Worm (Caenorhabditis elegans) whole organism, L3 larva: ENCODE data around the gene str-209.

Experiments
- ZK546.5 ChIP-seq: sonication (generic microtip); optimal IDR thresholded peaks from 2 replicates; lab custom pipeline; 2017; ENCODE audit warnings: missing biosample characterization, missing genetic modification characterization
- aly-2 ChIP-seq: fragments of 150-350 bp; optimal IDR thresholded peaks from 2 replicates; lab custom pipeline; 2014; ENCODE audit warnings: missing biosample characterization, missing genetic modification characterization
- ama-1 ChIP-seq: fragments of 150-350 bp; optimal IDR thresholded peaks from 2 replicates; lab custom pipeline; 2018
- ceh-16 ChIP-seq: sonication (generic microtip); optimal IDR thresholded peaks from 2 replicates; lab custom pipeline; 2017; ENCODE audit warnings: missing biosample characterization, missing genetic modification characterization
- ceh-28 ChIP-seq: fragments of 150-350 bp; optimal IDR thresholded peaks from 2 replicates; lab custom pipeline; 2014; ENCODE audit warnings: missing biosample characterization, missing genetic modification reagents, missing genetic modification characterization
- ceh-82 ChIP-seq: fragments of 150-350 bp; optimal IDR thresholded peaks from 2 replicates; lab custom pipeline; 2014; ENCODE audit warnings: missing biosample characterization, missing genetic modification characterization
- ceh-9 ChIP-seq: sonication (generic microtip); optimal IDR thresholded peaks from 2 replicates; lab custom pipeline; 2018; ENCODE audit warnings: missing biosample characterization, missing genetic modification characterization
- daf-12 ChIP-seq: fragments of 150-350 bp; optimal IDR thresholded peaks from 2 replicates; lab custom pipeline; 2014; ENCODE audit warnings: missing biosample characterization, missing genetic modification reagents, missing genetic modification characterization
- elt-1 ChIP-seq: fragments of 150-350 bp; optimal IDR thresholded peaks from 2 replicates; lab custom pipeline; 2014; ENCODE audit warnings: missing biosample characterization, missing genetic modification characterization
- elt-3 ChIP-seq, 3 experiments: fragments of 150-350 bp in 1 of 3; sonication (generic microtip) in 2 of 3; optimal IDR thresholded peaks; 2 replicates in 2 of 3; 4 replicates in 1 of 3; lab custom pipeline; 2014 to 2017; ENCODE audit warnings: missing biosample characterization in 3 of 3, missing genetic modification characterization in 3 of 3
- eor-1 ChIP-seq, 2 experiments: fragments of 150-350 bp; optimal IDR thresholded peaks; 2 replicates each; lab custom pipeline; 2014 to 2018; ENCODE audit warnings: missing biosample characterization in 2 of 2, missing genetic modification characterization in 2 of 2
- fkh-10 ChIP-seq: sonication (generic microtip); optimal IDR thresholded peaks from 2 replicates; lab custom pipeline; 2017; ENCODE audit warnings: missing biosample characterization, missing genetic modification reagents, missing genetic modification characterization
- fkh-2 ChIP-seq: fragments of 150-350 bp; optimal IDR thresholded peaks from 2 replicates; lab custom pipeline; 2014; ENCODE audit warnings: missing biosample characterization, missing genetic modification reagents, missing genetic modification characterization
- fos-1 ChIP-seq: fragments of 150-350 bp; optimal IDR thresholded peaks from 2 replicates; lab custom pipeline; 2014; ENCODE audit warnings: missing biosample characterization, missing genetic modification characterization
- hmg-11 ChIP-seq: sonication (generic microtip); optimal IDR thresholded peaks from 2 replicates; lab custom pipeline; 2016; ENCODE audit warnings: missing genetic modification characterization, missing compliant biosample characterization
- lsy-12 ChIP-seq: sonication (generic microtip); optimal IDR thresholded peaks from 2 replicates; lab custom pipeline; 2016; ENCODE audit warnings: mild to moderate bottlenecking, missing genetic modification characterization, missing compliant biosample characterization
- nfya-1 ChIP-seq: sonication (generic microtip); optimal IDR thresholded peaks from 2 replicates; lab custom pipeline; 2017; ENCODE audit warnings: missing genetic modification characterization, mild to moderate bottlenecking, missing compliant biosample characterization, antibody characterized with exemption, moderate library complexity; ENCODE audit not compliant: insufficient read depth
- nhr-12 ChIP-seq: fragments of 150-350 bp; optimal IDR thresholded peaks from 2 replicates; lab custom pipeline; 2014; ENCODE audit warnings: missing biosample characterization, missing genetic modification characterization
- nhr-23 ChIP-seq: fragments of 150-350 bp; optimal IDR thresholded peaks from 2 replicates; lab custom pipeline; 2014; ENCODE audit warnings: missing biosample characterization, missing genetic modification reagents, missing genetic modification characterization
- nhr-237 ChIP-seq: fragments of 150-350 bp; optimal IDR thresholded peaks from 2 replicates; lab custom pipeline; 2014; ENCODE audit warnings: missing biosample characterization, missing genetic modification characterization
- nhr-25 ChIP-seq: sonication (generic microtip); optimal IDR thresholded peaks from 2 replicates; lab custom pipeline; 2017; ENCODE audit warnings: missing biosample characterization, missing genetic modification characterization
- nhr-28 ChIP-seq: fragments of 150-350 bp; optimal IDR thresholded peaks from 2 replicates; lab custom pipeline; 2014; ENCODE audit warnings: missing biosample characterization, missing genetic modification characterization
- nhr-43 ChIP-seq: sonication (generic microtip); optimal IDR thresholded peaks from 2 replicates; lab custom pipeline; 2016; ENCODE audit warnings: mild to moderate bottlenecking, missing genetic modification characterization, missing compliant biosample characterization; ENCODE audit not compliant: poor library complexity, severe bottlenecking
- nhr-67 ChIP-seq: fragments of 150-350 bp; optimal IDR thresholded peaks from 2 replicates; lab custom pipeline; 2014; ENCODE audit warnings: missing biosample characterization, missing genetic modification characterization
- nhr-76 ChIP-seq: fragments of 150-350 bp; sonication (generic microtip); optimal IDR thresholded peaks from 5 replicates; lab custom pipeline; 2014; ENCODE audit warnings: missing biosample characterization, missing genetic modification characterization
- nhr-77 ChIP-seq: fragments of 150-350 bp; optimal IDR thresholded peaks from 2 replicates; lab custom pipeline; 2014; ENCODE audit warnings: missing biosample characterization, missing genetic modification characterization
- pha-4 ChIP-seq: fragments of 150-350 bp; optimal IDR thresholded peaks from 2 replicates; lab custom pipeline; 2014; ENCODE audit warnings: missing biosample characterization, missing genetic modification reagents, missing genetic modification characterization
- sea-2 ChIP-seq: fragments of 150-350 bp; sonication (generic microtip); optimal IDR thresholded peaks from 4 replicates; lab custom pipeline; 2014; ENCODE audit warnings: missing biosample characterization, missing genetic modification reagents, missing genetic modification characterization
- snpc-4 ChIP-seq: fragments of 150-350 bp; optimal IDR thresholded peaks from 2 replicates; lab custom pipeline; 2014; ENCODE audit warnings: missing biosample characterization, missing genetic modification characterization
- tbx-2 ChIP-seq: sonication (generic microtip); optimal IDR thresholded peaks from 2 replicates; lab custom pipeline; 2016; ENCODE audit warnings: mild to moderate bottlenecking, missing genetic modification characterization, missing compliant biosample characterization
- unc-39 ChIP-seq: sonication (generic microtip); optimal IDR thresholded peaks from 4 replicates; lab custom pipeline; 2017; ENCODE audit warnings: missing biosample characterization, missing genetic modification characterization
- zag-1 ChIP-seq: fragments of 150-350 bp; optimal IDR thresholded peaks from 2 replicates; lab custom pipeline; 2014; ENCODE audit warnings: missing biosample characterization, missing genetic modification characterization
- ztf-11 ChIP-seq: fragments of 150-350 bp; optimal IDR thresholded peaks from 2 replicates; lab custom pipeline; 2014; ENCODE audit warnings: missing biosample characterization, missing genetic modification characterization
- ztf-4 ChIP-seq: fragments of 150-350 bp; optimal IDR thresholded peaks from 2 replicates; lab custom pipeline; 2014; ENCODE audit warnings: missing biosample characterization, missing genetic modification characterization

The str-209 gene

DNA sequence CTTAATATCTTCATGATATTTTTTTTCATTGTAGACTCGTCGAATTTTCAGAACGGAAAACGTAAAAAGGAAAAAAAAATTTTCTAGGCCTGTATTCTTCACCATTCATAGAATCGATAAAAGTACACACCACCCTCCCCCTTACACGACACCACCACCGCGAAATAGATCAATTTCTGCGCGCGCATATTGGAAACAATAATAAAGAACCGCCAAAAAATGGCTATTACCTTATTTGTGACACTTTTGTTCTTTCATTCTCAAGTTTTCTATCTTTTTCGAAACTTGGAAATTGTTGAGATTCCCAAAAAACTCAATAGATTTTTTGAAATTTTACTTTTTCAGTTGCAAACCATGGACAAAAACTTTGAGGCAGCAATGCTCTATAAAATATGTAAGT is 26.4 kb downstream of the str-209 start, which contains the start of gene F26G5.1:
F26G5.1 (plus strand) TSS at position 339 of the 400 bp plus-strand sequence.
- TF ChIP-seq elt-1 (no peak), nhr-23 (tag; lab: Kevin White, UChicago) (no peak), nhr-67 (no peak), pha-4 (tag; lab: Kevin White, UChicago) (no peak), eor-1 (tag; optimal IDR thresholded peaks at IDR 0.05; lab: Kevin White, UChicago) (no peak), ztf-4 (tag; lab: Kevin White, UChicago) (no peak), fkh-2 (tag; lab: Kevin White, UChicago) (no peak), ceh-16 (tag; lab: Kevin White, UChicago) (no peak), ceh-28 (tag; lab: Kevin White, UChicago) (no peak), aly-2 (tag; lab: Kevin White, UChicago) (no peak), unc-39 (no peak)
- TF ChIP-seq, all 47 proteins: peak for 0

ce11 chrV:4977539-4977938 is 28.8 kb downstream of the str-209 start:
- TF ChIP-seq ceh-16 (tag; lab: Kevin White, UChicago), result no peak
- no peak for TF ChIP-seq ceh-82 (tag; lab: Kevin White, UChicago)
- no peak for TF ChIP-seq nfya-1
- TF ChIP-seq snpc-4 (tag; lab: Kevin White, UChicago), result no peak
- TF ChIP-seq, all 47 proteins: peak for 0

ce11 chrV:4979060-4979459 is 30.3 kb downstream of the str-209 start, which contains the start of gene srsx-11:
TSS of gene srsx-11 (minus strand) at chrV:4979160.
- no peak for TF ChIP-seq fos-1

DNA sequence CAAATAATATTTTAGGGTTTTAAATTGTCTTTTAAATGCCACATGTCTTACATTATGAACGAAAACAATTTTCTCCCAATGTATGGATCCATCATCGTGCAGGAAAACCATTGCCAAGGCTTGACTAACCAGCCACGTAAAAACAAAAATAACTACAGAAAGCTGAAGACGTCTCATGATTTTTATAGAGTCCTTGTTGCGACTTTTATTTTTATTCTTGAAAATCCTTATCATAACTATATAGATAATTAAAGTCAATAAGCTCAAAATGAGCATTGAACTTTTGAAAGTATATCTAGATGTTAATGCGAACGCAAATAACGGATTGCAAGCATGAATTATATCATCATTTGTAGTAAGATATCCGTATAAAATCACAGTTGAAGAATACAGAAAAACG is 31.4 kb downstream of the str-209 start:
- no peak for TF ChIP-seq daf-12 (tag; lab: Kevin White, UChicago)
- TF ChIP-seq nfya-1, result no peak
- TF ChIP-seq zag-1 (tag; lab: Kevin White, UChicago), result no peak
- no peak for TF ChIP-seq lsy-12 (tag; lab: Kevin White, UChicago)
- TF ChIP-seq ceh-9 (tag; lab: Kevin White, UChicago), result no peak
- TF ChIP-seq ceh-16 (tag; lab: Kevin White, UChicago), result no peak
- TF ChIP-seq nhr-25 (tag; lab: Kevin White, UChicago), result no peak
- TF ChIP-seq ama-1 (lab: Kevin White, UChicago), result no peak
- TF ChIP-seq nhr-28 (tag; lab: Kevin White, UChicago), result no peak
- no peak for TF ChIP-seq nhr-77 (tag; lab: Kevin White, UChicago)
- TF ChIP-seq snpc-4 (tag; lab: Kevin White, UChicago), result no peak
- TF ChIP-seq pha-4 (tag; lab: Kevin White, UChicago), result no peak
- TF ChIP-seq nhr-237 (tag; lab: Kevin White, UChicago), result no peak
- TF ChIP-seq nhr-43, result no peak
- no peak for TF ChIP-seq eor-1 (tag; optimal IDR thresholded peaks at IDR 0.05; lab: Kevin White, UChicago)
- no peak for TF ChIP-seq ZK546.5 (tag; lab: Kevin White, UChicago)
- no peak for TF ChIP-seq hmg-11
- no peak for TF ChIP-seq elt-3 (tag; optimal IDR thresholded peaks at IDR 0.05; lab: Kevin White, UChicago)
- TF ChIP-seq fkh-10 (GFP tag; lab: Kevin White, UChicago), result no peak
- TF ChIP-seq nhr-76 (tag; lab: Kevin White, UChicago), result no peak

ce11 chrV:4980873-4981272 is 32.1 kb downstream of the str-209 start, which contains the start of gene srsx-12:
TSS of gene srsx-12 (minus strand) at chrV:4980973.
- no peak for TF ChIP-seq pha-4 (tag; lab: Kevin White, UChicago)
- no peak for TF ChIP-seq ztf-11 (tag; lab: Kevin White, UChicago)
- TF ChIP-seq ZK546.5 (tag; lab: Kevin White, UChicago), result no peak

- no peak for TF ChIP-seq elt-3 (tag; optimal IDR thresholded peaks at IDR 0.05; lab: Kevin White, UChicago)
- no peak for TF ChIP-seq elt-1
- no peak for TF ChIP-seq ceh-28 (tag; lab: Kevin White, UChicago)
- TF ChIP-seq pha-4 (tag; lab: Kevin White, UChicago), result no peak
- no peak for TF ChIP-seq nfya-1
- TF ChIP-seq aly-2 (tag; lab: Kevin White, UChicago), result no peak
- no peak for TF ChIP-seq nhr-43
- no peak for TF ChIP-seq eor-1 (tag; optimal IDR thresholded peaks at IDR 0.05; lab: Kevin White, UChicago)
- TF ChIP-seq nhr-12 (tag; lab: Kevin White, UChicago), result no peak
- TF ChIP-seq fkh-2 (tag; lab: Kevin White, UChicago), result no peak
- TF ChIP-seq tbx-2 (tag; lab: Kevin White, UChicago), result no peak
- TF ChIP-seq fkh-10 (GFP tag; lab: Kevin White, UChicago), result no peak
- no peak for TF ChIP-seq sea-2 (GFP tag; lab: Kevin White, UChicago)
- TF ChIP-seq nhr-77 (tag; lab: Kevin White, UChicago), result no peak
Measured at ce11 chrV:4983091-4983490, 34.4 kb downstream of the str-209 start, which contains the start of gene srsx-13. TSS of gene srsx-13 (minus strand) at chrV:4983191.
